Fruit fly (Drosophila melanogaster) whole organism, wandering third instar larva: ENCODE results near the gene CG3036.

Experiments
- Abd-B ChIP-seq: fragments of >200 bp; optimal IDR thresholded peaks from 2 replicates; lab custom pipeline; 2017; ENCODE audit warnings: missing biosample characterization, missing genetic modification characterization
- CG32264 ChIP-seq: fragments of 200-800 bp; sonication (Bioruptor generic); optimal IDR thresholded peaks from 2 replicates; lab custom pipeline; 2016; ENCODE audit warnings: missing biosample characterization, missing genetic modification characterization
- CG9705 ChIP-seq: fragments of 200-800 bp; sonication (Bioruptor generic); optimal IDR thresholded peaks from 2 replicates; lab custom pipeline; 2018; ENCODE audit warnings: missing biosample characterization, mild to moderate bottlenecking, missing genetic modification characterization
- CrebA ChIP-seq: fragments of 200-800 bp; sonication (Bioruptor generic); optimal IDR thresholded peaks from 2 replicates; lab custom pipeline; 2016; ENCODE audit warnings: missing biosample characterization, mild to moderate bottlenecking, missing genetic modification characterization, borderline replicate concordance
- Dfd ChIP-seq: fragments of >200 bp; optimal IDR thresholded peaks from 2 replicates; lab custom pipeline; 2017; ENCODE audit warnings: missing biosample characterization, missing genetic modification characterization
- Dif ChIP-seq: fragments of 200-275, 200-300 bp; sonication (Bioruptor generic); optimal IDR thresholded peaks from 2 replicates; lab custom pipeline; 2018; ENCODE audit warnings: missing biosample characterization, missing genetic modification characterization; ENCODE audit not compliant: partially characterized antibody
- GATAd ChIP-seq: sonication (Bioruptor generic); optimal IDR thresholded peaks from 2 replicates; lab custom pipeline; 2016; ENCODE audit warnings: missing biosample characterization, missing genetic modification characterization
- HLH106 ChIP-seq: fragments of 200-800 bp; optimal IDR thresholded peaks from 3 replicates; lab custom pipeline; 2019; ENCODE audit warnings: missing biosample characterization, mild to moderate bottlenecking, missing genetic modification characterization, moderate library complexity
- Hnf4 ChIP-seq: fragments of 200-800 bp; sonication (Bioruptor generic); optimal IDR thresholded peaks from 2 replicates; lab custom pipeline; 2016; ENCODE audit warnings: missing biosample characterization, mild to moderate bottlenecking, missing genetic modification characterization
- Hr78 ChIP-seq: fragments of >200 bp; optimal IDR thresholded peaks from 2 replicates; lab custom pipeline; 2017; ENCODE audit warnings: missing biosample characterization, missing genetic modification characterization
- Hr83 ChIP-seq: fragments of 200-300 bp; sonication (Bioruptor generic); optimal IDR thresholded peaks from 2 replicates; lab custom pipeline; 2016; ENCODE audit warnings: missing biosample characterization, mild to moderate bottlenecking, missing genetic modification characterization, moderate library complexity; ENCODE audit not compliant: poor library complexity, severe bottlenecking
- Jra ChIP-seq: sonication (Bioruptor generic); optimal IDR thresholded peaks from 2 replicates; lab custom pipeline; 2016; ENCODE audit warnings: missing biosample characterization, missing genetic modification characterization
- Mio ChIP-seq: sonication (Bioruptor generic); optimal IDR thresholded peaks from 2 replicates; lab custom pipeline; 2016; ENCODE audit warnings: missing biosample characterization, missing genetic modification characterization
- Myc ChIP-seq: fragments of >200 bp; optimal IDR thresholded peaks from 2 replicates; lab custom pipeline; 2017
- N ChIP-seq: fragments of >200 bp; optimal IDR thresholded peaks from 2 replicates; lab custom pipeline; 2018; ENCODE audit warnings: missing biosample characterization, missing external identifiers, missing genetic modification characterization
- OdsH ChIP-seq: fragments of 200-800 bp; sonication (Bioruptor generic); optimal IDR thresholded peaks from 2 replicates; lab custom pipeline; 2016; ENCODE audit warnings: missing biosample characterization, mild to moderate bottlenecking, missing genetic modification characterization
- Rel ChIP-seq, 2 experiments: fragments of 200-800 bp; sonication (Bioruptor generic) in 1 of 2; optimal IDR thresholded peaks; 2 replicates in 1 of 2; 3 replicates in 1 of 2; lab custom pipeline; 2016 to 2019; ENCODE audit warnings: mild to moderate bottlenecking in 2 of 2, missing biosample characterization in 2 of 2, missing genetic modification characterization in 2 of 2, moderate library complexity in 1 of 2
- Sp1 ChIP-seq: fragments of 200-800 bp; sonication (Bioruptor generic); optimal IDR thresholded peaks from 3 replicates; lab custom pipeline; 2019; ENCODE audit warnings: missing biosample characterization, mild to moderate bottlenecking, missing genetic modification characterization, moderate library complexity
- Vsx2 ChIP-seq: fragments of 200-300, 225-300 bp; sonication (Bioruptor generic); optimal IDR thresholded peaks from 2 replicates; lab custom pipeline; 2018; ENCODE audit warnings: missing biosample characterization, missing genetic modification characterization; ENCODE audit not compliant: partially characterized antibody
- br ChIP-seq: fragments of 200-800 bp; sonication (Bioruptor generic); optimal IDR thresholded peaks from 2 replicates; lab custom pipeline; 2016; ENCODE audit warnings: missing biosample characterization, missing genetic modification characterization
- brk ChIP-seq: fragments of 200-800 bp; sonication (Bioruptor generic); optimal IDR thresholded peaks from 2 replicates; lab custom pipeline; 2016; ENCODE audit warnings: missing biosample characterization, mild to moderate bottlenecking, missing genetic modification characterization
- dl ChIP-seq, 2 experiments: fragments of 175-275, 200-275 bp in 1 of 2; fragments of 200-275 bp in 1 of 2; sonication (Bioruptor generic); optimal IDR thresholded peaks; lab custom pipeline; 2018; ENCODE audit warnings: mild to moderate bottlenecking in 2 of 2, missing biosample characterization in 2 of 2, missing genetic modification characterization in 2 of 2, moderate library complexity in 2 of 2; ENCODE audit not compliant: partially characterized antibody in 2 of 2, insufficient read depth in 1 of 2
- dmrt93B ChIP-seq: fragments of 200-800 bp; sonication (Bioruptor generic); optimal IDR thresholded peaks from 2 replicates; lab custom pipeline; 2018; ENCODE audit warnings: missing biosample characterization, mild to moderate bottlenecking, missing genetic modification characterization
- dsf ChIP-seq: sonication (Bioruptor generic); optimal IDR thresholded peaks from 2 replicates; lab custom pipeline; 2016; ENCODE audit warnings: missing biosample characterization, missing genetic modification characterization, borderline replicate concordance
- ey ChIP-seq: fragments of 200-800 bp; sonication (Bioruptor generic); optimal IDR thresholded peaks from 2 replicates; lab custom pipeline; 2016; ENCODE audit warnings: missing biosample characterization, missing genetic modification characterization
- foxo ChIP-seq, 2 experiments: fragments of 200-800 bp; sonication (Bioruptor generic); optimal IDR thresholded peaks; 2 replicates in 1 of 2; 3 replicates in 1 of 2; lab custom pipeline; 2016 to 2017; ENCODE audit warnings: missing biosample characterization in 2 of 2, missing genetic modification characterization in 2 of 2
- fru ChIP-seq: fragments of 200-800 bp; sonication (Bioruptor generic); optimal IDR thresholded peaks from 3 replicates; lab custom pipeline; 2016; ENCODE audit warnings: missing biosample characterization, mild to moderate bottlenecking, missing genetic modification characterization
- h ChIP-seq: fragments of 200-800 bp; sonication (Bioruptor generic); optimal IDR thresholded peaks from 3 replicates; lab custom pipeline; 2016; ENCODE audit warnings: missing biosample characterization, mild to moderate bottlenecking, missing genetic modification characterization
- jim ChIP-seq: fragments of 175-275, 200-325 bp; sonication (Bioruptor generic); optimal IDR thresholded peaks from 2 replicates; lab custom pipeline; 2016; ENCODE audit warnings: missing biosample characterization, mild to moderate bottlenecking, missing genetic modification characterization
- lola ChIP-seq: fragments of >200 bp; optimal IDR thresholded peaks from 2 replicates; lab custom pipeline; 2017; ENCODE audit warnings: missing biosample characterization, missing genetic modification characterization
- pan ChIP-seq: fragments of >200 bp; optimal IDR thresholded peaks from 2 replicates; lab custom pipeline; 2017
- psq ChIP-seq: fragments of 200-800 bp; sonication (Bioruptor generic); optimal IDR thresholded peaks from 3 replicates; lab custom pipeline; 2017; ENCODE audit warnings: missing biosample characterization, mild to moderate bottlenecking, missing genetic modification characterization, moderate library complexity
- rgr ChIP-seq: fragments of 200-800 bp; sonication (Bioruptor generic); optimal IDR thresholded peaks from 3 replicates; lab custom pipeline; 2016; ENCODE audit warnings: missing biosample characterization, mild to moderate bottlenecking, missing genetic modification characterization
- sage ChIP-seq: fragments of 200-800 bp; sonication (Bioruptor generic); optimal IDR thresholded peaks from 2 replicates; lab custom pipeline; 2016; ENCODE audit warnings: missing biosample characterization, mild to moderate bottlenecking, missing genetic modification characterization
- sv ChIP-seq: fragments of 200-800 bp; sonication (Bioruptor generic); optimal IDR thresholded peaks from 3 replicates; lab custom pipeline; 2016; ENCODE audit warnings: missing biosample characterization, missing genetic modification characterization
- tai ChIP-seq: sonication (Bioruptor generic); optimal IDR thresholded peaks from 2 replicates; lab custom pipeline; 2016; ENCODE audit warnings: missing biosample characterization, missing genetic modification characterization
- usp ChIP-seq: fragments of >200 bp; optimal IDR thresholded peaks from 2 replicates; lab custom pipeline; 2017; ENCODE audit warnings: missing biosample characterization, missing genetic modification characterization
- woc ChIP-seq: sonication (Bioruptor generic); optimal IDR thresholded peaks from 2 replicates; lab custom pipeline; 2016; ENCODE audit warnings: missing biosample characterization, mild to moderate bottlenecking, missing genetic modification characterization

CG3036 gene

DNA sequence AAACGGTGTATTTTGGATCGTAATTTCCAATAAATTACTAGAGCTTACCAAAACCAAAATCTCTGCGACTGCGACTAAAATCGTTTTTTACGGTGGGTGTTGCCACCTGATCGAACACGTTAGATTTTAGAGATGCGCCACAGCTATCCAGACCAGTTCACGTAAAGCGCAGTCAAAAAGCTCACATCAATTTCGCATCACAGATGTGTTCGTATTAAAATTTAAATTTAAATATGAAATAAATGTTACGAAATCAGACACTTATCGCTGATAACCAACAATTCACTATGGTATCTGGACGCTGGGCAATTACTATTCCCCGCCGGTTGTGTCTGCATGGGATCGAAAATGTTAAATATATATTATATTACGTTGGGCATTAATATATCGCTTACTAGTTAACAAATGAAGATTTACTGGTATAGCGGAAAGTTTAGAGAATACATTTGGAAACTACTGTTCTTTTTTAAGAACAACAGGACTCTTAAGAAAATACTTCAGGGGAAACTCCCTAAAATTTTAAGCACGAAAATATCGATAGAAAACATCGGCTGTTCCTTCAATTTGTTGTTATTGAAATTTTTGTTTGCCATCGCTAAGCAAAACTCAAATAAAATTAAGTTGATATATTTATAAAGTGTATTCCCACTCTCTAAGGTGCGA is 44.6 kb upstream of the CG3036 start, which contains the start of the genes mxt and CG11927:
Gene mxt, minus strand, starts transcription at position 105 of the 663 bp plus-strand sequence.
Gene CG11927, plus strand, starts transcription at position 576 of the 663 bp plus-strand sequence.
- no peak for TF ChIP-seq Rel (GFP tag; optimal IDR thresholded peaks at IDR 0.05; lab: Kevin White, UChicago)
- peak; percentile 100 for TF ChIP-seq Rel (tag; optimal IDR thresholded peaks at IDR 0.05; lab: Kevin White, UChicago)
- peak; percentile 41 for TF ChIP-seq Sp1 (GFP tag; lab: Kevin White, UChicago)
- no peak for TF ChIP-seq GATAd (GFP tag; lab: Kevin White, UChicago)
- no peak for TF ChIP-seq lola (GFP tag; lab: Kevin White, UChicago)
- TF ChIP-seq rgr (GFP tag; lab: Kevin White, UChicago): peak; percentile 42
- no peak for TF ChIP-seq Vsx2
- TF ChIP-seq CG9705 (GFP tag; lab: Kevin White, UChicago): peak; percentile 35
- TF ChIP-seq dmrt93B: no peak
- peak in 1 of 2 experiments; percentile 62 for TF ChIP-seq foxo (GFP tag; optimal IDR thresholded peaks at IDR 0.05; lab: Kevin White, UChicago)
- TF ChIP-seq psq: peak; percentile 43
- TF ChIP-seq N (GFP tag; lab: Kevin White, UChicago): no peak
- TF ChIP-seq Myc: peak; percentile 67
- no peak for TF ChIP-seq brk (GFP tag; lab: Kevin White, UChicago)
- no peak for TF ChIP-seq Hr78 (GFP tag; lab: Kevin White, UChicago)
- TF ChIP-seq Dif: no peak
- no peak for TF ChIP-seq Abd-B (GFP tag; lab: Kevin White, UChicago)
- peak; percentile 62 for TF ChIP-seq woc (GFP tag; lab: Kevin White, UChicago)
- no peak for TF ChIP-seq dsf (GFP tag; lab: Kevin White, UChicago)
- no peak for TF ChIP-seq tai
- TF ChIP-seq br (GFP tag; lab: Kevin White, UChicago): peak; percentile 2
- no peak for TF ChIP-seq usp (GFP tag; lab: Kevin White, UChicago)
- TF ChIP-seq fru (GFP tag; lab: Kevin White, UChicago): peak; percentile 27
- peak; percentile 54 for TF ChIP-seq jim (GFP tag; lab: Kevin White, UChicago)
- peak; percentile 62 for TF ChIP-seq HLH106 (tag; lab: Kevin White, UChicago)
- no peak for TF ChIP-seq dl (GFP tag; optimal IDR thresholded peaks at IDR 0.05; lab: Kevin White, UChicago; ENCODE audit: insufficient read depth in 1 of 2, partially characterized antibody in 2 of 2)
- no peak for TF ChIP-seq Hnf4 (GFP tag; lab: Kevin White, UChicago)
- peak; percentile 31 for TF ChIP-seq sage (GFP tag; lab: Kevin White, UChicago)
- no peak for TF ChIP-seq CrebA (GFP tag; lab: Kevin White, UChicago)
- peak; percentile 67 for TF ChIP-seq Hr83 (GFP tag; lab: Kevin White, UChicago)
- peak; percentile 38 for TF ChIP-seq ey (GFP tag; lab: Kevin White, UChicago)
- TF ChIP-seq pan (lab: Kevin White, UChicago): no peak
- TF ChIP-seq Dfd (GFP tag; lab: Kevin White, UChicago): no peak
- TF ChIP-seq sv (GFP tag; lab: Kevin White, UChicago): peak; percentile 57
- no peak for TF ChIP-seq OdsH (GFP tag; lab: Kevin White, UChicago)
- no peak for TF ChIP-seq CG32264 (GFP tag; lab: Kevin White, UChicago)
- TF ChIP-seq h (GFP tag; lab: Kevin White, UChicago): peak; percentile 45
- no peak for TF ChIP-seq Jra (GFP tag; lab: Kevin White, UChicago)
- TF ChIP-seq Mio (GFP tag; lab: Kevin White, UChicago): no peak
- TF ChIP-seq, all 38 proteins: peak for 17

- TF ChIP-seq CrebA (GFP tag; lab: Kevin White, UChicago) (no peak), ey (GFP tag; lab: Kevin White, UChicago) (peak; percentile 83), CG9705 (GFP tag; lab: Kevin White, UChicago) (peak; percentile 86), Dif (no peak), jim (GFP tag; lab: Kevin White, UChicago) (peak; percentile 43), rgr (GFP tag; lab: Kevin White, UChicago) (peak; percentile 96), usp (GFP tag; lab: Kevin White, UChicago) (no peak), N (GFP tag; lab: Kevin White, UChicago) (no peak), CG32264 (GFP tag; lab: Kevin White, UChicago) (peak; percentile 66), lola (GFP tag; lab: Kevin White, UChicago) (no peak), Hr83 (GFP tag; lab: Kevin White, UChicago) (peak; percentile 89), woc (GFP tag; lab: Kevin White, UChicago) (peak; percentile 62), Mio (GFP tag; lab: Kevin White, UChicago) (no peak), OdsH (GFP tag; lab: Kevin White, UChicago) (peak; percentile 94), Jra (GFP tag; lab: Kevin White, UChicago) (peak; percentile 82), pan (lab: Kevin White, UChicago) (no peak), brk (GFP tag; lab: Kevin White, UChicago) (no peak), Hnf4 (GFP tag; lab: Kevin White, UChicago) (peak; percentile 93), sage (GFP tag; lab: Kevin White, UChicago) (peak; percentile 81), Rel (GFP tag; optimal IDR thresholded peaks at IDR 0.05; lab: Kevin White, UChicago) (peak; percentile 4), Rel (tag; optimal IDR thresholded peaks at IDR 0.05; lab: Kevin White, UChicago) (peak; percentile 69), Dfd (GFP tag; lab: Kevin White, UChicago) (no peak), psq (peak; percentile 91), dl (GFP tag; optimal IDR thresholded peaks at IDR 0.05; lab: Kevin White, UChicago; ENCODE audit: insufficient read depth in 1 of 2, partially characterized antibody in 2 of 2) (no peak), GATAd (GFP tag; lab: Kevin White, UChicago) (peak; percentile 86), Hr78 (GFP tag; lab: Kevin White, UChicago) (no peak), HLH106 (tag; lab: Kevin White, UChicago) (peak; percentile 97), br (GFP tag; lab: Kevin White, UChicago) (peak; percentile 83), sv (GFP tag; lab: Kevin White, UChicago) (peak; percentile 93), Abd-B (GFP tag; lab: Kevin White, UChicago) (no peak), foxo (GFP tag; optimal IDR thresholded peaks at IDR 0.05; lab: Kevin White, UChicago) (peak in 1 of 2 experiments; percentile 96), h (GFP tag; lab: Kevin White, UChicago) (peak; percentile 90), fru (GFP tag; lab: Kevin White, UChicago) (peak; percentile 88), tai (no peak), dsf (GFP tag; lab: Kevin White, UChicago) (peak; percentile 74), Sp1 (GFP tag; lab: Kevin White, UChicago) (peak; percentile 93), Myc (peak; percentile 34), Vsx2 (no peak), dmrt93B (peak; percentile 86)
Measured at dm6 chr2L:4850356-4850755, 41.6 kb upstream of the CG3036 start, which contains the start of the genes mRpS2 and Mon1. mRpS2 (minus strand) TSS chr2L:4850419. Mon1 (plus strand) TSS chr2L:4850641.
